Worm (Caenorhabditis elegans) whole organism, young adult: ENCODE measurements around the gene K01A12.2.

Source experiments
- C17E4.6 ChIP-seq: fragments of 200-800 bp; sonication (Bioruptor generic); IDR thresholded peaks from 2 replicates; pipeline ENCODE4 v1.3.6; 2022; ENCODE audit warnings: missing genetic modification reagents, missing genetic modification characterization, missing compliant biosample characterization
- F39B2.1 ChIP-seq: fragments of 200-800 bp; sonication (Bioruptor generic); IDR thresholded peaks from 2 replicates; pipeline ENCODE4 v1.3.6; 2022; ENCODE audit warnings: missing genetic modification reagents, missing genetic modification characterization, missing compliant biosample characterization
- T07F8.4 ChIP-seq: sonication (generic microtip); optimal IDR thresholded peaks from 2 replicates; lab custom pipeline; 2016; ENCODE audit warnings: mild to moderate bottlenecking, missing genetic modification characterization, moderate library complexity, missing compliant biosample characterization
- Y53F4B.3 ChIP-seq: fragments of 200-800 bp; sonication (Bioruptor generic); IDR thresholded peaks from 2 replicates; pipeline ENCODE4 v1.3.6; 2022; ENCODE audit warnings: missing genetic modification reagents, missing genetic modification characterization, missing compliant biosample characterization
- Y53G8AR.9 ChIP-seq: fragments of 200-800 bp; sonication (Bioruptor generic); conservative IDR thresholded peaks from 2 replicates; pipeline ENCODE4 v1.3.6; 2022; ENCODE audit warnings: missing genetic modification reagents, missing genetic modification characterization, missing compliant biosample characterization
- Y79H2A.3 ChIP-seq: fragments of 200-800 bp; sonication (Bioruptor generic); conservative IDR thresholded peaks from 2 replicates; pipeline ENCODE4 v1.3.6; 2022; ENCODE audit warnings: missing genetic modification reagents, missing genetic modification characterization, missing compliant biosample characterization
- Y95B8A.8 ChIP-seq: fragments of 200-800 bp; sonication (Bioruptor generic); IDR thresholded peaks from 2 replicates; pipeline ENCODE4 v1.3.6; 2022; ENCODE audit warnings: missing genetic modification reagents, missing genetic modification characterization, missing compliant biosample characterization
- akir-1 ChIP-seq: fragments of 200-800 bp; sonication (Bioruptor generic); optimal IDR thresholded peaks from 2 replicates; lab custom pipeline; 2018; ENCODE audit warnings: mild to moderate bottlenecking, missing genetic modification characterization, moderate library complexity, missing compliant biosample characterization
- aptf-2 ChIP-seq: fragments of 200-800 bp; sonication (Bioruptor generic); conservative IDR thresholded peaks from 2 replicates; pipeline ENCODE4 v1.3.6; 2022; ENCODE audit warnings: missing genetic modification reagents, missing genetic modification characterization, missing compliant biosample characterization
- aptf-3 ChIP-seq: fragments of 200-800 bp; sonication (Bioruptor generic); IDR thresholded peaks from 2 replicates; pipeline ENCODE4 v1.3.6; 2022; ENCODE audit warnings: missing genetic modification characterization, missing compliant biosample characterization
- atf-7 ChIP-seq: sonication (generic microtip); optimal IDR thresholded peaks from 2 replicates; lab custom pipeline; 2017; ENCODE audit warnings: mild to moderate bottlenecking, missing genetic modification characterization, missing compliant biosample characterization
- attf-5 ChIP-seq: fragments of 200-800 bp; sonication (Bioruptor generic); optimal IDR thresholded peaks from 2 replicates; lab custom pipeline; 2018; ENCODE audit warnings: mild to moderate bottlenecking, missing genetic modification characterization, missing compliant biosample characterization
- bed-1 ChIP-seq: fragments of 200-800 bp; sonication (Bioruptor generic); IDR thresholded peaks from 2 replicates; pipeline ENCODE4 v1.3.6; 2022; ENCODE audit warnings: missing genetic modification reagents, missing genetic modification characterization, missing compliant biosample characterization
- ceh-27 ChIP-seq: fragments of 200-800 bp; sonication (Bioruptor generic); optimal IDR thresholded peaks from 2 replicates; lab custom pipeline; 2018; ENCODE audit warnings: mild to moderate bottlenecking, missing genetic modification characterization, moderate library complexity, missing compliant biosample characterization
- ceh-91 ChIP-seq: fragments of 200-800 bp; sonication (Bioruptor generic); IDR thresholded peaks from 2 replicates; pipeline ENCODE4 v1.3.6; 2022; ENCODE audit warnings: missing genetic modification reagents, missing genetic modification characterization, missing compliant biosample characterization
- dox-1 ChIP-seq: fragments of 200-800 bp; sonication (Bioruptor generic); IDR thresholded peaks from 2 replicates; pipeline ENCODE4 v1.3.6; 2022; ENCODE audit warnings: missing genetic modification reagents, missing genetic modification characterization, missing compliant biosample characterization
- efl-1 ChIP-seq: fragments of 150-350 bp; optimal IDR thresholded peaks from 2 replicates; lab custom pipeline; 2014; ENCODE audit warnings: missing biosample characterization, missing genetic modification reagents, missing genetic modification characterization
- egrh-3 ChIP-seq: fragments of 200-800 bp; sonication (Bioruptor generic); IDR thresholded peaks from 2 replicates; pipeline ENCODE4 v1.3.6; 2022; ENCODE audit warnings: missing genetic modification reagents, missing genetic modification characterization, missing compliant biosample characterization
- ets-4 ChIP-seq: fragments of 200-800 bp; sonication (Bioruptor generic); optimal IDR thresholded peaks from 2 replicates; lab custom pipeline; 2018; ENCODE audit warnings: mild to moderate bottlenecking, missing genetic modification characterization, missing compliant biosample characterization
- gei-17 ChIP-seq: fragments of 200-800 bp; sonication (Bioruptor generic); optimal IDR thresholded peaks from 2 replicates; lab custom pipeline; 2018; ENCODE audit warnings: mild to moderate bottlenecking, missing genetic modification characterization, missing compliant biosample characterization
- him-1 ChIP-seq: sonication (generic microtip); optimal IDR thresholded peaks from 2 replicates; lab custom pipeline; 2016; ENCODE audit warnings: missing genotype, missing genetic modification reagents, missing genetic modification characterization, missing compliant biosample characterization
- hmg-20 ChIP-seq: fragments of 200-800 bp; sonication (Bioruptor generic); IDR thresholded peaks from 2 replicates; pipeline ENCODE4 v1.3.6; 2022; ENCODE audit warnings: missing genetic modification reagents, missing genetic modification characterization, missing compliant biosample characterization
- lag-1 ChIP-seq: fragments of 200-800 bp; sonication (Bioruptor generic); IDR thresholded peaks from 2 replicates; pipeline ENCODE4 v1.3.6; 2022; ENCODE audit warnings: missing genetic modification reagents, missing genetic modification characterization, missing compliant biosample characterization
- let-607 ChIP-seq, 2 experiments: fragments of 200-800 bp in 1 of 2; sonication (Bioruptor generic) in 1 of 2; sonication (generic microtip) in 1 of 2; optimal IDR thresholded peaks; 2 replicates each; lab custom pipeline; 2016 to 2018; ENCODE audit warnings: mild to moderate bottlenecking in 2 of 2, missing compliant biosample characterization in 2 of 2, missing genetic modification characterization in 2 of 2, moderate library complexity in 2 of 2, missing genotype in 1 of 2
- lin-26 ChIP-seq: fragments of 200-800 bp; sonication (Bioruptor generic); IDR thresholded peaks from 2 replicates; pipeline ENCODE4 v1.3.6; 2022; ENCODE audit warnings: missing genetic modification reagents, missing genetic modification characterization, missing compliant biosample characterization
- lin-54 ChIP-seq: fragments of 200-800 bp; sonication (Bioruptor generic); optimal IDR thresholded peaks from 2 replicates; lab custom pipeline; 2018; ENCODE audit warnings: mild to moderate bottlenecking, missing genetic modification characterization, missing compliant biosample characterization
- lsl-1 ChIP-seq: fragments of 200-800 bp; sonication (Bioruptor generic); optimal IDR thresholded peaks from 2 replicates; lab custom pipeline; 2018; ENCODE audit warnings: mild to moderate bottlenecking, missing genetic modification characterization, moderate library complexity, missing compliant biosample characterization
- nfya-2 ChIP-seq: fragments of 200-800 bp; sonication (Bioruptor generic); IDR thresholded peaks from 2 replicates; pipeline ENCODE4 v1.3.6; 2022; ENCODE audit warnings: missing genetic modification reagents, missing genetic modification characterization, missing compliant biosample characterization
- nhr-80 ChIP-seq: sonication (generic microtip); optimal IDR thresholded peaks from 2 replicates; lab custom pipeline; 2016; ENCODE audit warnings: missing genetic modification characterization, missing compliant biosample characterization
- nhr-90 ChIP-seq: sonication (generic microtip); optimal IDR thresholded peaks from 2 replicates; lab custom pipeline; 2016; ENCODE audit warnings: missing genotype, mild to moderate bottlenecking, missing genetic modification characterization, missing compliant biosample characterization
- repo-1 ChIP-seq: sonication (generic microtip); optimal IDR thresholded peaks from 2 replicates; lab custom pipeline; 2017; ENCODE audit warnings: mild to moderate bottlenecking, missing genetic modification characterization, missing compliant biosample characterization
- rpc-1 ChIP-seq, 2 experiments: fragments of 150-350 bp in 1 of 2; sonication (generic microtip) in 1 of 2; optimal IDR thresholded peaks; 2 replicates each; lab custom pipeline; 2014 to 2018; ENCODE audit warnings: missing biosample characterization in 1 of 2, missing genetic modification characterization in 1 of 2, missing genetic modification reagents in 1 of 2, missing genotype in 1 of 2
- sdz-38 ChIP-seq: sonication (generic microtip); optimal IDR thresholded peaks from 2 replicates; lab custom pipeline; 2016; ENCODE audit warnings: missing genotype, missing genetic modification characterization, missing compliant biosample characterization
- snpc-1.3 ChIP-seq: sonication (generic microtip); optimal IDR thresholded peaks from 2 replicates; lab custom pipeline; 2017; ENCODE audit warnings: missing genetic modification characterization, mild to moderate bottlenecking, missing compliant biosample characterization, antibody characterized with exemption, moderate library complexity, missing genotype, missing genetic modification reagents; ENCODE audit not compliant: insufficient read depth
- sptf-2 ChIP-seq: fragments of 200-800 bp; sonication (Bioruptor generic); optimal IDR thresholded peaks from 2 replicates; lab custom pipeline; 2018; ENCODE audit warnings: mild to moderate bottlenecking, missing genetic modification characterization, missing compliant biosample characterization
- unc-62 ChIP-seq: fragments of 150-350 bp; optimal IDR thresholded peaks from 2 replicates; lab custom pipeline; 2014; ENCODE audit warnings: missing biosample characterization, missing genetic modification reagents, missing genetic modification characterization
- zfh-2 ChIP-seq: fragments of 200-800 bp; sonication (Bioruptor generic); conservative IDR thresholded peaks from 2 replicates; pipeline ENCODE4 v1.3.6; 2022; ENCODE audit warnings: missing genetic modification reagents, missing genetic modification characterization, missing compliant biosample characterization
- ztf-22 ChIP-seq: fragments of 200-800 bp; sonication (Bioruptor generic); optimal IDR thresholded peaks from 2 replicates; lab custom pipeline; 2018; ENCODE audit warnings: mild to moderate bottlenecking, missing genetic modification characterization, moderate library complexity, missing compliant biosample characterization

Gene K01A12.2

DNA sequence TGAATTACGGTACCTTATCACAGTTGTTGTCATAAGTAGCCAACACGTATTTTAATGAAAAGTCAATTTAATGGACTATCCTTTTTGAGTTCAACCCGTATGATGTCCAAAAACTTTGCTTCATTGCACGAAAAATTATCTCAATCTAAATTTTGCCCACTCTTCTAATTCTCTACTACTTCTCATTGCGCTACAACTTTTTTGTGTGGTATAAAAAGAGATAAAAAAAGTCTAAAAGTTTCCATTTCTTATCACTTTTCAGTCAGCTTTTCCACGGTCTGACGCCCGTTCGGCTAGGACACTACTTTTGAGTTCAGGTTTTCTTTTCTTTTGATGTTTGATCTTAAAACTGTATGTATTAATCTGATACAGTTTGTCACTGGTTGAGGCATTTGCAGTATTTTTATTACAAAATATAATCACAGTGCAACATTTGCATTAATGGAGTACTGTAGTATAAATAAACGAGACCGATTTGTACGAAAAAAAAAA, 45.3 kb upstream of the K01A12.2 start:
- TF ChIP-seq lsl-1 (no peak), gei-17 (GFP tag; lab: Kevin White, UChicago) (no peak), lag-1 (no peak), aptf-2 (GFP tag; lab: Robert Waterston, UW) (no peak), lin-54 (GFP tag; lab: Kevin White, UChicago) (no peak), repo-1 (no peak), snpc-1.3 (tag; lab: Kevin White, UChicago) (no peak), bed-1 (GFP tag; lab: Robert Waterston, UW) (no peak), ztf-22 (GFP tag; lab: Kevin White, UChicago) (no peak), Y53F4B.3 (GFP tag; lab: Robert Waterston, UW) (no peak)

DNA sequence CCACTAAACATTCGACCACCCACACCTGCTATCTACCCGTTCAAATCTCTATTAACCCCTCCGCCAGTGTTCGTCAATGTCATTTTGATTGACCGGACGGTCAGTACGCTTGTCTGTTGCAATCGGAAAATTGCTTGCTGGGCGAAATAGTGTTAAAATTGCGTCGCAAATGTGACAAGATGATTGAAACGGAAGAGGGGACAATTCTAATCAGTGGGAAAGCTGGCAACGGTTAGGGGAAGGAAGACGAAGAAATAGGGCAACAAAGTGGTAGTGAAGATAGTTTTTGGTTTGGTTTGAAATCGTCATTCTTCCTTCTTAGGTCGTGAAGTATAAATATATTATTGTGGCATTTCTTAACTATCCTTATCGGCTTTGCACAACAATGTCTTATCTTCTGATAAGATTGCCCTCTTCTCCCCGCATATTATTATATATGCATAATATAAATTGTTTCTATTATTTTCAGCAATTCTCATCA, 44.7 kb upstream of the K01A12.2 start:
- TF ChIP-seq efl-1 (GFP tag; lab: Kevin White, UChicago) = no peak
- no peak for TF ChIP-seq nhr-90 (tag; lab: Kevin White, UChicago)
- TF ChIP-seq akir-1 (GFP tag; lab: Kevin White, UChicago) = no peak
- no peak for TF ChIP-seq sdz-38 (tag; lab: Kevin White, UChicago)
- TF ChIP-seq dox-1 (GFP tag; lab: Robert Waterston, UW) = peak; percentile 73
- no peak for TF ChIP-seq egrh-3
- TF ChIP-seq him-1 (tag; lab: Kevin White, UChicago) = no peak
- TF ChIP-seq aptf-3 (GFP tag; lab: Robert Waterston, UW) = no peak
- peak; percentile 90 for TF ChIP-seq nhr-80 (tag; lab: Kevin White, UChicago)
- TF ChIP-seq rpc-1 (optimal IDR thresholded peaks at IDR 0.05; lab: Kevin White, UChicago) = no peak
- no peak for TF ChIP-seq rpc-1 (tag; optimal IDR thresholded peaks at IDR 0.05; lab: Kevin White, UChicago)
- no peak for TF ChIP-seq Y53G8AR.9 (GFP tag; lab: Robert Waterston, UW)
- no peak for TF ChIP-seq ceh-91 (GFP tag; lab: Robert Waterston, UW)
- TF ChIP-seq Y79H2A.3 (GFP tag; lab: Robert Waterston, UW) = no peak
- TF ChIP-seq sptf-2 (GFP tag; lab: Kevin White, UChicago) = no peak
- TF ChIP-seq ets-4 = peak; percentile 78
- no peak for TF ChIP-seq C17E4.6 (GFP tag; lab: Robert Waterston, UW)
- TF ChIP-seq aptf-2 (GFP tag; lab: Robert Waterston, UW) = no peak
- TF ChIP-seq zfh-2 = no peak
- TF ChIP-seq attf-5 (GFP tag; lab: Kevin White, UChicago) = no peak
- no peak for TF ChIP-seq F39B2.1 (GFP tag; lab: Robert Waterston, UW)
- no peak for TF ChIP-seq lin-26 (GFP tag; lab: Robert Waterston, UW)
- TF ChIP-seq nfya-2 (GFP tag; lab: Robert Waterston, UW) = no peak
- peak; percentile 4 for TF ChIP-seq atf-7
- TF ChIP-seq unc-62 = no peak
- peak in 1 of 2 experiments; percentile 23 for TF ChIP-seq let-607 (tag; optimal IDR thresholded peaks at IDR 0.05; lab: Kevin White, UChicago)
- no peak for TF ChIP-seq T07F8.4 (tag; lab: Kevin White, UChicago)
- TF ChIP-seq lin-54 (GFP tag; lab: Kevin White, UChicago) = no peak
- TF ChIP-seq, all 124 proteins: peak for 5

DNA sequence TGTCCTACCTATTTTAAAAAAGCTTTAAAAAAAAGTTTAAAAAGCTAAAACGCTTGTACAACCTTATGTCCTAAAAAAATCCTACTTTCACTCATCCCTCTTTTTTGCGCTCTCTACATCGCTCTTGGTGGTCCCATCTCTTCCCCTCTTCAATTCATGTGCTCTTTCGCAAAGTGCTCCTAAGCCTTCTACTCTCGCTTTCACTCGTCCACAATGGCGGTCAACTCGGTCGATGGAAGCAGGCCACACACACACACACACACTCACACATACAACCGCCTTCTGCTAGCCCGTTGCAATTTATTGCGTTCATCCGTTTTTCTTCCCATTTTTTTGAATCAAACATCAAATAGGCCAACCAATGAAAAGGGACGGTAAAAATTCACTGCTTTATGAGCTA, 44.0 kb upstream of the K01A12.2 start:
- TF ChIP-seq ceh-27 = peak; percentile 26
- no peak for TF ChIP-seq Y95B8A.8 (GFP tag; lab: Robert Waterston, UW)
- TF ChIP-seq zfh-2 = 0 out of 2 replicates have a peak, but pooled peaks have one; percentile 15
- no peak for TF ChIP-seq hmg-20
